Worm (Caenorhabditis elegans): Measurements from ENCODE around the gene dhs-23.

dhs-23 gene

DNA sequence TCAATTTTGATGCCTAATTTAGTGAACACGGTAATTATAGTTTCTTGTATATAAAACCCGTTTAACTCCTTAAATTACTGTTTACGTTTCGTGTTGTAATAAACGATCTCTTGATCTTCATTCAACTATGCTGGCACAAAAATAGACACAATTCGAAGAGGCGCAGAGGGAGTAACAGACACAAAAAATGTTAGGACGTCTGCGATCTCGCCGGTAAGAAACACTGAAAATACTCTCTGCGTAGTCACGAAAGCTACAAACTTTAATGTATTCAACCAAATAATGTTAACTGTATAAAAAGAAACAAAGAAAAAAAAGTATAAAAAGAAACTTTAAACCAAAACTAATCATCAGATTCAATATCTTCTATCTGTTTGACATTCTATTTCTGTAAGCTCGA is at the start of gene dhs-23:
Gene dhs-23 (plus strand): TSS at position 363 of the 400 bp plus-strand sequence.
- TF ChIP-seq ceh-36 (tag; optimal IDR thresholded peaks at IDR 0.05) (no peak), B0310.2 (tag; optimal IDR thresholded peaks at IDR 0.05) (no peak), flt-1 (GFP tag; IDR thresholded peaks at IDR 0.05) (no peak), F13C5.2 (tag; optimal IDR thresholded peaks at IDR 0.05) (no peak), ama-1 (optimal IDR thresholded peaks at IDR 0.05) (no peak), pes-1 (GFP tag; IDR thresholded peaks at IDR 0.05) (no peak), ceh-13 (GFP tag; optimal IDR thresholded peaks at IDR 0.05) (no peak), sea-1 (GFP tag; conservative IDR thresholded peaks at IDR 0.05) (no peak), scrt-1 (GFP tag; IDR thresholded peaks at IDR 0.05) (no peak), aly-1 (tag; optimal IDR thresholded peaks at IDR 0.05) (no peak), tbx-37 (GFP tag; conservative IDR thresholded peaks at IDR 0.05) (no peak)

DNA sequence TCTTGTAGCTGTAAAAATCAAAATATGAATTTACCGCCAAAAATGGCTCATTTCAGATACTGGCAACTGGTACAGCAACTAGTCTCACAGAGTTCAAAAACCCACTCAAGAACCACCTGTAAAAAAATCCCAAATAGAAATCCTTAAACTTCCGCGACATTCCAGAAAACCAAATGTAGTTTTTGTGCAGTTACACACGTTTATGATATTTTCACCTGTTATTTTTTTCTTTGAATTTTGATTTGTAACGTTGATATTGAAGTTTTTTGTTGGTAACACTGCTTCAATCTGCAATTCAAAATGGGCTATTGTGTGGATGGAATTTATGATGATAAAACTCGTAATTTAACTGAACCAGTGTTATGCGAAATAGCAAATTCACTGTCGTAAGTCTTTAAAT is 48.2 kb upstream of the dhs-23 start, which contains the start of gene srw-113:
Gene srw-113 (plus strand): TSS at position 301 of the 400 bp plus-strand sequence.
- TF ChIP-seq ceh-13 (GFP tag; optimal IDR thresholded peaks at IDR 0.05): no peak
- no peak for TF ChIP-seq ceh-36 (tag; optimal IDR thresholded peaks at IDR 0.05)
- TF ChIP-seq ama-1 (optimal IDR thresholded peaks at IDR 0.05): no peak
- no peak for TF ChIP-seq B0310.2 (tag; optimal IDR thresholded peaks at IDR 0.05)
- no peak for TF ChIP-seq tra-4 (tag; optimal IDR thresholded peaks at IDR 0.05)
- TF ChIP-seq hmg-4 (GFP tag; optimal IDR thresholded peaks at IDR 0.05): no peak

DNA sequence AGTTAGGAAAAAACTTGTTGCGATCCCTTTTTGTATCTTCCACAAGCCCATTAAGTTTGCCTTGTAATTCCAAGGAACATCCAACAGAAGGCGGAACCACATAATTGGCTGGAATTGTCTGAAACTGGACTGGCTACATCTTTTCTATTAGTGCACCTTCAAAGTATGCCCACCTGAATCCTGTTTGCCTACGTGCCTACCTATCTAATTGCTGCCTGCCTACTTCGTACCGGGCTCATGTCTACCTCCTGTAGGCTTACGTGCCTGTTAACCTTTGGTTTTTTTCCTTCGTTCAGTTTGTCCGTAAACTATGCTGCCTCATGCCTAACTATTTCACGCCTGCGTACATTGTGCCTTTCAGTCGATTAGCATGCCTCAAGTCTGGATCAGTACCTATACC is 43.6 kb upstream of the dhs-23 start, which contains the start of gene wrt-7:
Gene wrt-7 (minus strand): TSS at position 101 of the 400 bp plus-strand sequence.
- TF ChIP-seq ceh-36 (tag; optimal IDR thresholded peaks at IDR 0.05) (no peak), tbx-37 (GFP tag; conservative IDR thresholded peaks at IDR 0.05) (no peak), B0310.2 (tag; optimal IDR thresholded peaks at IDR 0.05) (no peak), F13C5.2 (tag; optimal IDR thresholded peaks at IDR 0.05) (no peak), sea-1 (GFP tag; conservative IDR thresholded peaks at IDR 0.05) (no peak), ets-7 (tag; optimal IDR thresholded peaks at IDR 0.05) (no peak), tbx-11 (GFP tag; IDR thresholded peaks at IDR 0.05) (no peak), pes-1 (GFP tag; IDR thresholded peaks at IDR 0.05) (no peak), scrt-1 (GFP tag; IDR thresholded peaks at IDR 0.05) (no peak), ama-1 (optimal IDR thresholded peaks at IDR 0.05) (no peak)

DNA sequence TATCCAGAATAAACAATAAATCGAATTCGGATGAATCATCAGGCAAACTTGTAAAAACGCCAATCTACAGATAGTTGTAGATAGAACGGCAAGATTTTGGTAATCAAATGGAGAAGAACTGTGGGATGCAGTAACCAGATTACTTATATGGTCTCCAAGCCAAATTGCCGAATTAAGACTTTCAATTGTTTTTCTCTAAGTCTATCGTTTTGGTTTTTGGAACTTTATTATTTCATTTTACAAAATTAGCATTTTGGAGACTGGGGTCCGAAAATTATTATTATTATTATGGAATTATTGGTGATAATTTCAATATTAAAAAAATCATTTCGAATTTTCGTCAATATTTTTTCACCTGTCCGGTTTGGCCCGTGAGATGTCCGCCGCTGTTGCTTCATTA is 41.7 kb upstream of the dhs-23 start, which contains the start of gene clec-228:
Gene clec-228 (minus strand): TSS at position 101 of the 400 bp plus-strand sequence.
- no peak for TF ChIP-seq scrt-1 (GFP tag; IDR thresholded peaks at IDR 0.05)
- no peak for TF ChIP-seq ets-7 (tag; optimal IDR thresholded peaks at IDR 0.05)

DNA sequence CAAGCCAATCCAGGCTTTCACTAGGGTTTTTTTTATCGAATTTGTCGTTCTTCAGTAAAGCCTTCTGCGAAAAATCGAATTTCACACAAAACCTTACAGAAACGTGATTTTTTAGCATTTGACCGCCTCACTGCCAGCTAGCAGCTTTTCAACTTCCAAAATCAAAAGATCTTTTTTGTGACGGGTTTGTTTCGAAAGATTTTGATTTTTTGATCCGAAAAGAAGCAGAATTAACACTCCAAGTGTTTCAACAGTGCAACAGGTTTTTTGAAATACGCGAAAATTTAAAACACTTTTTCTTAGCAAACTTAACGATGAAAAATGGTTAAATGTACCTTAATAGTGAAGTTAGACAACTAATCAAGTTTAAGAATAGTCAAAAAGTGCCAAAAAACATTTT is 39.6 kb upstream of the dhs-23 start, which contains the start of gene clec-229:
Gene clec-229 (minus strand): TSS at position 101 of the 400 bp plus-strand sequence.
- TF ChIP-seq tbx-11 (GFP tag; IDR thresholded peaks at IDR 0.05): no peak
- no peak for TF ChIP-seq scrt-1 (GFP tag; IDR thresholded peaks at IDR 0.05)
- TF ChIP-seq hmbx-1 (tag; optimal IDR thresholded peaks at IDR 0.05): no peak
- no peak for TF ChIP-seq aly-1 (tag; optimal IDR thresholded peaks at IDR 0.05)
- TF ChIP-seq tra-4 (tag; optimal IDR thresholded peaks at IDR 0.05): no peak

DNA sequence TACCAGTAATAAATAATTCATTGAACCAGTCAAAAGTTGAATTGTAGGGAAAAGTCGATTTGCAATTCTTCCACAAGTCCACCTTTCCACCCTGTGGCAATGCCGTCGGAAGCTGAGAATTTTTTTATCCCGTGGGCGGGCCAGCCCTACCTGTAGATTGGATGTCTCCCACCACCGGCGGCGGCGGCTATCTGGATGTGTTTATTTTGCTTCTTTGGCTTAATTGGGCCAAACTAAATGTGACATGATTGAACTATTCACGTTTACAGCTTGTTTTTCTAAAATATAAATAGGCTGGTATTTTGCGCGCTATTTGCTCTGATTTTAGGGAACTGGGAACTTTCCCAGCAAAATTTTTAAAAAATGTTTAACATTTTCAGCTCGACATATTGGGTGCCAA is 36.5 kb upstream of the dhs-23 start, which contains the start of gene wrt-8:
Gene wrt-8 (minus strand): TSS at position 101 of the 400 bp plus-strand sequence.
- no peak for TF ChIP-seq tra-4 (tag; optimal IDR thresholded peaks at IDR 0.05)
- no peak for TF ChIP-seq flt-1 (GFP tag; IDR thresholded peaks at IDR 0.05)
- TF ChIP-seq tbx-11 (GFP tag; IDR thresholded peaks at IDR 0.05): no peak
- TF ChIP-seq ceh-13 (GFP tag; optimal IDR thresholded peaks at IDR 0.05): no peak
- TF ChIP-seq B0310.2 (tag; optimal IDR thresholded peaks at IDR 0.05): no peak

DNA sequence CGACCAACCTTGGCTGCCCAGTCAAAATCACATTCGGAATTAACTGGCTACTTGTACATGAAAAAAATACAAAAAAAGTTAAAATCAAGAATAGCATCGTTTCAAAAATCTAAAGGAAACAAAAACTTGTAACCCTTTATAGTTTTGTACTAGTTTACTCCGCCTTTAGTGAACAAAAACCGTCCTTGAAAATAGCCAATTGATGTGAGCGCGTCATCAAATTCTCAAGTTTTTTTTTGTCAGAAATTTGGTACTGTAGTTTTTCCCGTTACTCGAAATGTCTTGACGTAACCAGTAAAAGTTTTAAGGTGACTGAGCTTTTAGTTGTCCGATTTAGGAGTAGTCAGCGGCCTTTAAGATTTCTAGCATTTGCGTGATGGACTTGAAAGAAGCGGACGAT is 33.7 kb upstream of the dhs-23 start, which contains the start of gene C29F3.3:
Gene C29F3.3 (minus strand): TSS at position 101 of the 400 bp plus-strand sequence.
- no peak for TF ChIP-seq tbx-11 (GFP tag; IDR thresholded peaks at IDR 0.05)
- no peak for TF ChIP-seq pes-1 (GFP tag; IDR thresholded peaks at IDR 0.05)
- TF ChIP-seq ets-7 (tag; optimal IDR thresholded peaks at IDR 0.05): no peak
- no peak for TF ChIP-seq ama-1 (optimal IDR thresholded peaks at IDR 0.05)
- TF ChIP-seq hnd-1 (tag; optimal IDR thresholded peaks at IDR 0.05): no peak
- TF ChIP-seq aly-1 (tag; optimal IDR thresholded peaks at IDR 0.05): no peak
- no peak for TF ChIP-seq flt-1 (GFP tag; IDR thresholded peaks at IDR 0.05)
- no peak for TF ChIP-seq hmg-4 (GFP tag; optimal IDR thresholded peaks at IDR 0.05)
- no peak for TF ChIP-seq B0310.2 (tag; optimal IDR thresholded peaks at IDR 0.05)
- TF ChIP-seq tra-4 (tag; optimal IDR thresholded peaks at IDR 0.05): no peak
- no peak for TF ChIP-seq hmbx-1 (tag; optimal IDR thresholded peaks at IDR 0.05)
- no peak for TF ChIP-seq ceh-36 (tag; optimal IDR thresholded peaks at IDR 0.05)
- TF ChIP-seq sea-1 (GFP tag; conservative IDR thresholded peaks at IDR 0.05): no peak
- TF ChIP-seq F13C5.2 (tag; optimal IDR thresholded peaks at IDR 0.05): no peak
- TF ChIP-seq scrt-1 (GFP tag; IDR thresholded peaks at IDR 0.05): no peak
- no peak for TF ChIP-seq ceh-13 (GFP tag; optimal IDR thresholded peaks at IDR 0.05)
- no peak for TF ChIP-seq tbx-37 (GFP tag; conservative IDR thresholded peaks at IDR 0.05)

DNA sequence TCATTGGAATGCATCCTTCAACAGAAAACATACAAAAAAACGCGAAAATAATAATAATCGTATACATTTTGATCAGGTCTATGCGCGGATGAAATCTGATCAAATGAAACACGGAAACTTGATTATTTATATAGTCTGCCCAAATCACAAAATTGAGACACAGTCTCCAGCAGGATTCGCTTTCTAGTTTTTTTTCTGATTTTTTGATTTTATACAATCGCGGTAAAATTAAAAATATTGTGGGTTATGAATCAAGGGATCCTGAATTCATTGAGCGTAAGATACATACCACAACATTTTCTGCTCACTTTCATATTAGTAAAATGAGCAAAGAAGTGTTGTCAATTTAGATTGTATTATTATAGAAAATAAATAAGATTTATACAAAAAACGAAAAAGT is 32.0 kb upstream of the dhs-23 start, which contains the start of gene clec-230:
Gene clec-230 (minus strand): TSS at position 101 of the 400 bp plus-strand sequence.
- no peak for TF ChIP-seq tra-4 (tag; optimal IDR thresholded peaks at IDR 0.05)
- TF ChIP-seq ceh-13 (GFP tag; optimal IDR thresholded peaks at IDR 0.05): no peak
- TF ChIP-seq aly-1 (tag; optimal IDR thresholded peaks at IDR 0.05): no peak
- TF ChIP-seq ceh-36 (tag; optimal IDR thresholded peaks at IDR 0.05): no peak
- no peak for TF ChIP-seq pes-1 (GFP tag; IDR thresholded peaks at IDR 0.05)

DNA sequence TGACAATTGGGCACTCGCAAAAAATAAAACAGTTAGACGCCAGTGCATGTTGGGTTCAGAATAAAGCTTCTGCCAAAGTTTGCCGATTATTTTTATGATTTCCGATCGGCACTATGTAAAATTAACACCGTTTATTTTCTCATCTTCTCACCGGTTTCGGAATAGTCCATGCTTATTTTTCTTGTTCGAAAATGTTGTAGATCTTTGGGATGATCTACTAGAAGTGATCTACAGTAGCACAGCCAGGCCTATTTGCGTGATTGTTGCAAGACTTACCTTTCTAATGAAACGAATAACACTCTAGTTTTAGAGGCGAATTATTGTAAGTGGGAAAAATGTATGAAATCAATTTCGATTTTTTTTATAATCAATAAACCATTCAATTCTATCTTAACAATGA is 30.4 kb upstream of the dhs-23 start, which contains the start of gene clec-231:
Gene clec-231 (minus strand): TSS at position 101 of the 400 bp plus-strand sequence.
- TF ChIP-seq sea-1 (GFP tag; conservative IDR thresholded peaks at IDR 0.05) (no peak), B0310.2 (tag; optimal IDR thresholded peaks at IDR 0.05) (no peak), tbx-11 (GFP tag; IDR thresholded peaks at IDR 0.05) (no peak), tra-4 (tag; optimal IDR thresholded peaks at IDR 0.05) (no peak), ama-1 (optimal IDR thresholded peaks at IDR 0.05) (no peak), hmg-4 (GFP tag; optimal IDR thresholded peaks at IDR 0.05) (no peak), ceh-13 (GFP tag; optimal IDR thresholded peaks at IDR 0.05) (no peak)

Data from whole organism, early embryonic.